Fruit fly (Drosophila melanogaster) whole organism, embryonic: Measurements from ENCODE around the gene jdp.

Source experiments
- B-H1 ChIP-seq: fragments of 200-800 bp; sonication (Bioruptor generic); IDR thresholded peaks from 3 replicates; pipeline ENCODE4 v1.3.6; 2022; ENCODE audit warnings: missing biosample characterization, missing genetic modification characterization
- Blimp-1 ChIP-seq: fragments of 200-800 bp; sonication (Bioruptor generic); optimal IDR thresholded peaks from 3 replicates; lab custom pipeline; 2018; ENCODE audit warnings: missing biosample characterization, missing genetic modification characterization, mild to moderate bottlenecking, moderate library complexity, missing genetic modification reagents
- CG1024 ChIP-seq: fragments of 200-800 bp; sonication (Bioruptor generic); IDR thresholded peaks from 2 replicates; pipeline ENCODE4 v1.3.6; 2022; ENCODE audit warnings: missing biosample characterization, missing genetic modification characterization
- CG12071 ChIP-seq: fragments of 200-800 bp; sonication (Bioruptor generic); optimal IDR thresholded peaks from 3 replicates; lab custom pipeline; 2018; ENCODE audit warnings: missing biosample characterization, mild to moderate bottlenecking, missing genetic modification characterization
- CG12236 ChIP-seq: fragments of 200-800 bp; sonication (Bioruptor generic); optimal IDR thresholded peaks from 2 replicates; lab custom pipeline; 2016; ENCODE audit warnings: missing biosample characterization, missing genetic modification characterization
- CG15269 ChIP-seq: fragments of 200-800 bp; sonication (Bioruptor generic); optimal IDR thresholded peaks from 2 replicates; lab custom pipeline; 2018; ENCODE audit warnings: missing biosample characterization, mild to moderate bottlenecking, missing genetic modification characterization, moderate library complexity
- CG15479 ChIP-seq: fragments of 200-800 bp; sonication (Bioruptor generic); optimal IDR thresholded peaks from 3 replicates; lab custom pipeline; 2019; ENCODE audit warnings: missing biosample characterization, mild to moderate bottlenecking, missing genetic modification characterization, moderate library complexity
- CG15696 ChIP-seq: fragments of 200-800 bp; sonication (Bioruptor generic); optimal IDR thresholded peaks from 2 replicates; lab custom pipeline; 2019; ENCODE audit warnings: missing biosample characterization, mild to moderate bottlenecking, missing genetic modification characterization, moderate library complexity
- CG16863 ChIP-seq: fragments of 200-800 bp; sonication (Bioruptor generic); optimal IDR thresholded peaks from 3 replicates; lab custom pipeline; 2016; ENCODE audit warnings: missing biosample characterization, missing genetic modification characterization
- CG17186 ChIP-seq: fragments of 200-800 bp; sonication (Bioruptor generic); optimal IDR thresholded peaks from 3 replicates; lab custom pipeline; 2017; ENCODE audit warnings: missing biosample characterization, missing genetic modification reagents, missing genetic modification characterization
- CG17328 ChIP-seq: fragments of 200-800 bp; sonication (Bioruptor generic); IDR thresholded peaks from 2 replicates; pipeline ENCODE4 v1.3.6; 2022; ENCODE audit warnings: missing biosample characterization, missing genetic modification characterization
- CG17912 ChIP-seq: fragments of 200-800 bp; sonication (Bioruptor generic); optimal IDR thresholded peaks from 2 replicates; lab custom pipeline; 2018; ENCODE audit warnings: missing biosample characterization, mild to moderate bottlenecking, missing genetic modification characterization
- CG18262 ChIP-seq: fragments of 200-800 bp; optimal IDR thresholded peaks from 3 replicates; lab custom pipeline; 2019; ENCODE audit warnings: missing biosample characterization, mild to moderate bottlenecking, missing genetic modification characterization, moderate library complexity
- CG18599 ChIP-seq: fragments of 200-800 bp; sonication (Bioruptor generic); optimal IDR thresholded peaks from 3 replicates; lab custom pipeline; 2017; ENCODE audit warnings: missing biosample characterization, missing genetic modification characterization, mild to moderate bottlenecking, moderate library complexity, missing genetic modification reagents
- CG2120 ChIP-seq: fragments of 200-800 bp; sonication (Bioruptor generic); optimal IDR thresholded peaks from 3 replicates; lab custom pipeline; 2016; ENCODE audit warnings: missing biosample characterization, missing genetic modification characterization
- CG32767 ChIP-seq: fragments of 200-800 bp; sonication (Bioruptor generic); IDR thresholded peaks from 2 replicates; pipeline ENCODE4 v1.3.6; 2022; ENCODE audit warnings: missing biosample characterization, missing genetic modification characterization
- CG3847 ChIP-seq: fragments of 200-800 bp; sonication (Bioruptor generic); IDR thresholded peaks from 2 replicates; pipeline ENCODE4 v1.3.6; 2022; ENCODE audit warnings: missing biosample characterization, missing genetic modification characterization
- CG4404 ChIP-seq: fragments of 200-800 bp; sonication (Bioruptor generic); IDR thresholded peaks from 2 replicates; pipeline ENCODE4 v1.3.6; 2022; ENCODE audit warnings: missing biosample characterization, missing genetic modification characterization
- CG5245 ChIP-seq: fragments of 200-800 bp; sonication (Bioruptor generic); optimal IDR thresholded peaks from 3 replicates; lab custom pipeline; 2016; ENCODE audit warnings: missing biosample characterization, missing genetic modification characterization
- CG6272 ChIP-seq: fragments of 200-800 bp; sonication (Bioruptor generic); IDR thresholded peaks from 2 replicates; pipeline ENCODE4 v1.3.6; 2022; ENCODE audit warnings: missing biosample characterization, missing genetic modification characterization
- CG7556 ChIP-seq: fragments of 200-800 bp; sonication (Bioruptor generic); optimal IDR thresholded peaks from 2 replicates; lab custom pipeline; 2017; ENCODE audit warnings: missing biosample characterization, mild to moderate bottlenecking, missing genetic modification characterization
- CG7963 ChIP-seq: fragments of 200-800 bp; sonication (Bioruptor generic); IDR thresholded peaks from 3 replicates; pipeline ENCODE4 v1.3.6; 2022; ENCODE audit warnings: missing biosample characterization, missing genetic modification characterization; ENCODE audit not compliant: partially characterized antibody
- Drgx ChIP-seq: fragments of 200-800 bp; sonication (Bioruptor generic); IDR thresholded peaks from 2 replicates; pipeline ENCODE4 v1.3.6; 2022; ENCODE audit warnings: missing biosample characterization, missing genetic modification characterization
- Elba2 ChIP-seq: fragments of 200-800 bp; sonication (Bioruptor generic); optimal IDR thresholded peaks from 3 replicates; lab custom pipeline; 2016; ENCODE audit warnings: missing biosample characterization, missing genetic modification characterization
- Ets97D ChIP-seq: fragments of 200-800 bp; sonication (Bioruptor generic); optimal IDR thresholded peaks from 3 replicates; lab custom pipeline; 2016; ENCODE audit warnings: missing biosample characterization, missing genetic modification characterization
- Mes4 ChIP-seq: fragments of 200-800 bp; sonication (Bioruptor generic); optimal IDR thresholded peaks from 2 replicates; lab custom pipeline; 2016; ENCODE audit warnings: missing biosample characterization, missing genetic modification characterization
- PHDP ChIP-seq: fragments of 200-800 bp; sonication (Bioruptor generic); optimal IDR thresholded peaks from 3 replicates; lab custom pipeline; 2018; ENCODE audit warnings: missing biosample characterization, mild to moderate bottlenecking, missing genetic modification characterization, moderate library complexity
- Sox100B ChIP-seq: fragments of 200-800 bp; sonication (Bioruptor generic); optimal IDR thresholded peaks from 3 replicates; lab custom pipeline; 2018; ENCODE audit warnings: missing biosample characterization, mild to moderate bottlenecking, missing genetic modification characterization
- Sox102F ChIP-seq: fragments of 200-800 bp; sonication (Bioruptor generic); optimal IDR thresholded peaks from 2 replicates; lab custom pipeline; 2018; ENCODE audit warnings: missing biosample characterization, mild to moderate bottlenecking, missing genetic modification characterization, moderate library complexity
- Usf ChIP-seq: fragments of 200-800 bp; sonication (Bioruptor generic); optimal IDR thresholded peaks from 2 replicates; lab custom pipeline; 2017; ENCODE audit warnings: missing genotype, missing biosample characterization, missing genetic modification characterization
- amos ChIP-seq: fragments of 200-800 bp; sonication (Bioruptor generic); IDR thresholded peaks from 2 replicates; pipeline ENCODE4 v1.3.6; 2022; ENCODE audit warnings: missing biosample characterization, missing genetic modification characterization; ENCODE audit not compliant: partially characterized antibody
- bowl ChIP-seq: fragments of 200-800 bp; sonication (Bioruptor generic); IDR thresholded peaks from 2 replicates; pipeline ENCODE4 v1.3.6; 2022; ENCODE audit warnings: missing biosample characterization, missing genetic modification characterization
- btn ChIP-seq: fragments of 200-800 bp; sonication (Bioruptor generic); optimal IDR thresholded peaks from 2 replicates; lab custom pipeline; 2016; ENCODE audit warnings: missing biosample characterization, missing genetic modification characterization
- cg ChIP-seq: fragments of 200-800 bp; sonication (Bioruptor generic); optimal IDR thresholded peaks from 3 replicates; lab custom pipeline; 2019; ENCODE audit warnings: missing biosample characterization, mild to moderate bottlenecking, missing genetic modification characterization, moderate library complexity
- chm ChIP-seq: fragments of 200-800 bp; sonication (Bioruptor generic); IDR thresholded peaks from 2 replicates; pipeline ENCODE4 v1.3.6; 2022; ENCODE audit warnings: missing biosample characterization, missing genetic modification characterization
- esg ChIP-seq: fragments of 200-800 bp; sonication (Bioruptor generic); conservative IDR thresholded peaks from 2 replicates; pipeline ENCODE4 v1.3.6; 2022; ENCODE audit warnings: missing biosample characterization, missing genetic modification characterization
- fd3F ChIP-seq: fragments of 200-800 bp; sonication (Bioruptor generic); optimal IDR thresholded peaks from 2 replicates; lab custom pipeline; 2018; ENCODE audit warnings: missing biosample characterization, mild to moderate bottlenecking, missing genetic modification characterization, moderate library complexity
- gem ChIP-seq: fragments of 200-800 bp; sonication (Bioruptor generic); optimal IDR thresholded peaks from 2 replicates; lab custom pipeline; 2019; ENCODE audit warnings: missing biosample characterization, mild to moderate bottlenecking, missing genetic modification characterization, moderate library complexity
- hth ChIP-seq: fragments of >200 bp; optimal IDR thresholded peaks from 2 replicates; lab custom pipeline; 2017; ENCODE audit warnings: inconsistent platforms
- ind ChIP-seq: fragments of 200-800 bp; sonication (Bioruptor generic); optimal IDR thresholded peaks from 3 replicates; lab custom pipeline; 2016; ENCODE audit warnings: missing biosample characterization, missing genetic modification characterization
- lilli ChIP-seq: fragments of 200-800 bp; sonication (Bioruptor generic); optimal IDR thresholded peaks from 3 replicates; lab custom pipeline; 2016; ENCODE audit warnings: missing biosample characterization, missing genetic modification characterization
- pan ChIP-seq, 4 experiments: fragments of >200 bp in 3 of 4; fragments of 200-800 bp in 1 of 4; sonication (Bioruptor generic) in 1 of 4; optimal IDR thresholded peaks in 3 of 4; IDR thresholded peaks in 1 of 4; 2 replicates each; pipeline versions ENCODE4 v1.3.6 to Lab custom; 2017 to 2022; ENCODE audit warnings: missing biosample characterization in 2 of 4, missing genetic modification characterization in 2 of 4, mixed read lengths in 1 of 4
- phol ChIP-seq: fragments of 200-800 bp; sonication (Bioruptor generic); optimal IDR thresholded peaks from 3 replicates; lab custom pipeline; 2018; ENCODE audit warnings: missing biosample characterization, mild to moderate bottlenecking, missing genetic modification characterization, moderate library complexity
- pita ChIP-seq: fragments of 200-800 bp; sonication (Bioruptor generic); optimal IDR thresholded peaks from 2 replicates; lab custom pipeline; 2017; ENCODE audit warnings: missing biosample characterization, mild to moderate bottlenecking, missing genetic modification characterization
- prd ChIP-seq, 3 experiments: fragments of >200 bp in 2 of 3; fragments of 200-800 bp in 1 of 3; sonication (Bioruptor generic) in 1 of 3; optimal IDR thresholded peaks in 2 of 3; IDR thresholded peaks in 1 of 3; 2 replicates in 2 of 3; 3 replicates in 1 of 3; pipeline versions ENCODE4 v1.3.6 to Lab custom; 2017 to 2022; ENCODE audit warnings: missing biosample characterization in 1 of 3, missing genetic modification characterization in 1 of 3
- ranshi ChIP-seq: fragments of 200-800 bp; sonication (Bioruptor generic); IDR thresholded peaks from 2 replicates; pipeline ENCODE4 v1.3.6; 2022; ENCODE audit warnings: missing biosample characterization, missing genetic modification characterization
- sim ChIP-seq: fragments of 200-800 bp; sonication (Bioruptor generic); IDR thresholded peaks from 2 replicates; pipeline ENCODE4 v1.3.6; 2022; ENCODE audit warnings: missing biosample characterization, missing genetic modification characterization
- trem ChIP-seq: fragments of 200-800 bp; optimal IDR thresholded peaks from 3 replicates; lab custom pipeline; 2019; ENCODE audit warnings: missing biosample characterization, mild to moderate bottlenecking, missing genetic modification characterization, moderate library complexity
- twi ChIP-seq: fragments of 200-800 bp; optimal IDR thresholded peaks from 2 replicates; lab custom pipeline; 2019; ENCODE audit warnings: missing biosample characterization, mild to moderate bottlenecking, missing genetic modification characterization, moderate library complexity
- wor ChIP-seq: fragments of 200-800 bp; sonication (Bioruptor generic); IDR thresholded peaks from 2 replicates; pipeline ENCODE4 v1.3.6; 2022; ENCODE audit warnings: missing biosample characterization, missing genetic modification characterization

The jdp gene

dm6 chr3R:30501174-30501573 is 25.7 kb downstream of the jdp start (continued):
- TF ChIP-seq CG17328 = peak; percentile 58
- 0 out of 2 replicates have a peak, but pooled peaks have one; percentile 10 for TF ChIP-seq esg (GFP tag; lab: Robert Waterston, UW)
- TF ChIP-seq CG16863 = peak; percentile 16
- TF ChIP-seq CG5245 (GFP tag; lab: Kevin White, UChicago) = peak; percentile 6
- TF ChIP-seq chm (GFP tag; lab: Robert Waterston, UW) = peak; percentile 26; the same call in 1 of the 2 replicates
- TF ChIP-seq Usf (GFP tag; lab: Kevin White, UChicago) = no peak
- TF ChIP-seq trem (tag; lab: Kevin White, UChicago) = no peak
- TF ChIP-seq twi (tag; lab: Kevin White, UChicago) = no peak
- no peak for TF ChIP-seq hth (lab: Kevin White, UChicago)
- TF ChIP-seq CG12236 (GFP tag; lab: Kevin White, UChicago) = peak; percentile 16
- TF ChIP-seq CG17912 (GFP tag; lab: Kevin White, UChicago) = no peak
- TF ChIP-seq CG12071 = no peak
- TF ChIP-seq Elba2 (GFP tag; lab: Kevin White, UChicago) = no peak
- no peak for TF ChIP-seq CG15696
- TF ChIP-seq CG7556 (GFP tag; lab: Kevin White, UChicago) = no peak
- TF ChIP-seq Drgx (GFP tag; lab: Robert Waterston, UW) = no peak; the same call in 1 of the 2 replicates
- no peak for TF ChIP-seq B-H1 (GFP tag; lab: Robert Waterston, UW)
- TF ChIP-seq amos (GFP tag; lab: Robert Waterston, UW) = no peak
- no peak for TF ChIP-seq lilli (GFP tag; lab: Kevin White, UChicago)
- no peak for TF ChIP-seq cg (GFP tag; lab: Kevin White, UChicago)
- TF ChIP-seq CG3847 (GFP tag; lab: Robert Waterston, UW) = no peak
- no peak for TF ChIP-seq CG6272 (GFP tag; lab: Robert Waterston, UW)
- TF ChIP-seq PHDP = no peak
- no peak for TF ChIP-seq Ets97D
- TF ChIP-seq sim = no peak
- no peak for TF ChIP-seq CG15479 (GFP tag; lab: Kevin White, UChicago)
- peak; percentile 8 for TF ChIP-seq CG18599 (GFP tag; lab: Kevin White, UChicago)
- no peak for TF ChIP-seq phol (tag; lab: Kevin White, UChicago)
- no peak for TF ChIP-seq CG17186
- peak; percentile 49 for TF ChIP-seq Blimp-1
- TF ChIP-seq CG4404 (GFP tag; lab: Robert Waterston, UW) = peak; percentile 53; the same call in 1 of the 2 replicates
- no peak for TF ChIP-seq wor (GFP tag; lab: Robert Waterston, UW)
- TF ChIP-seq CG15269 (tag; lab: Kevin White, UChicago) = no peak
- no peak for TF ChIP-seq prd (optimal IDR thresholded peaks at IDR 0.05; lab: Kevin White, UChicago)
- TF ChIP-seq prd (GFP tag; IDR thresholded peaks at IDR 0.05; lab: Robert Waterston, UW) = peak; percentile 84
- peak; percentile 54 for TF ChIP-seq Sox102F (GFP tag; lab: Kevin White, UChicago)
- 0 out of 2 replicates have a peak, but pooled peaks have one; percentile 9 for TF ChIP-seq CG1024 (GFP tag; lab: Robert Waterston, UW)
- no peak for TF ChIP-seq CG18262 (tag; lab: Kevin White, UChicago)
- no peak for TF ChIP-seq pita (GFP tag; lab: Kevin White, UChicago)
- no peak for TF ChIP-seq ranshi (GFP tag; lab: Robert Waterston, UW)
- no peak for TF ChIP-seq Sox100B (GFP tag; lab: Kevin White, UChicago)
- no peak for TF ChIP-seq bowl (GFP tag; lab: Robert Waterston, UW)
- peak; percentile 3 for TF ChIP-seq ind
- no peak for TF ChIP-seq fd3F (GFP tag; lab: Kevin White, UChicago)
- no peak for TF ChIP-seq Mes4 (GFP tag; lab: Kevin White, UChicago)
- peak; percentile 49 for TF ChIP-seq CG2120 (GFP tag; lab: Kevin White, UChicago)
- no peak for TF ChIP-seq CG7963 (GFP tag; lab: Robert Waterston, UW)
- no peak for TF ChIP-seq pan (optimal IDR thresholded peaks at IDR 0.05; lab: Kevin White, UChicago)
- TF ChIP-seq pan (GFP tag; optimal IDR thresholded peaks at IDR 0.05 in 1 of 2, IDR thresholded peaks at IDR 0.05 in 1 of 2) = peak in 1 of 2 experiments; percentile 29
- TF ChIP-seq gem (tag; lab: Kevin White, UChicago) = peak; percentile 59
- TF ChIP-seq CG32767 = no peak
- no peak for TF ChIP-seq btn (GFP tag; lab: Kevin White, UChicago)
